Worm (Caenorhabditis elegans) whole organism, L1 larva: ENCODE measurements around the gene jun-1.

Experiments
- alr-1 ChIP-seq: fragments of 200-800 bp; sonication (Bioruptor generic); optimal IDR thresholded peaks from 2 replicates; lab custom pipeline; 2018; ENCODE audit warnings: borderline replicate concordance, mild to moderate bottlenecking, missing genetic modification characterization, missing compliant biosample characterization
- lsy-2 ChIP-seq, 2 experiments: fragments of 150-350 bp; optimal IDR thresholded peaks; 2 replicates each; lab custom pipeline; 2014; ENCODE audit warnings: missing biosample characterization in 2 of 2, missing genetic modification characterization in 2 of 2
- nhr-12 ChIP-seq: sonication (generic microtip); optimal IDR thresholded peaks from 2 replicates; lab custom pipeline; 2017; ENCODE audit warnings: missing biosample characterization, missing genetic modification characterization
- snpc-4 ChIP-seq: fragments of 150-350 bp; optimal IDR thresholded peaks from 2 replicates; lab custom pipeline; 2014; ENCODE audit warnings: missing biosample characterization, missing genetic modification characterization
- swsn-7 ChIP-seq: sonication (generic microtip); optimal IDR thresholded peaks from 2 replicates; lab custom pipeline; 2016; ENCODE audit warnings: missing genetic modification characterization, missing compliant biosample characterization
- ztf-11 ChIP-seq, 2 experiments: sonication (generic microtip); optimal IDR thresholded peaks; 2 replicates each; lab custom pipeline; 2016 to 2017; ENCODE audit warnings: missing genetic modification characterization in 2 of 2, missing biosample characterization in 1 of 2, missing compliant biosample characterization in 1 of 2
- ztf-4 ChIP-seq: fragments of 150-350 bp; optimal IDR thresholded peaks from 2 replicates; lab custom pipeline; 2014; ENCODE audit warnings: missing biosample characterization, missing genetic modification characterization

DNA sequence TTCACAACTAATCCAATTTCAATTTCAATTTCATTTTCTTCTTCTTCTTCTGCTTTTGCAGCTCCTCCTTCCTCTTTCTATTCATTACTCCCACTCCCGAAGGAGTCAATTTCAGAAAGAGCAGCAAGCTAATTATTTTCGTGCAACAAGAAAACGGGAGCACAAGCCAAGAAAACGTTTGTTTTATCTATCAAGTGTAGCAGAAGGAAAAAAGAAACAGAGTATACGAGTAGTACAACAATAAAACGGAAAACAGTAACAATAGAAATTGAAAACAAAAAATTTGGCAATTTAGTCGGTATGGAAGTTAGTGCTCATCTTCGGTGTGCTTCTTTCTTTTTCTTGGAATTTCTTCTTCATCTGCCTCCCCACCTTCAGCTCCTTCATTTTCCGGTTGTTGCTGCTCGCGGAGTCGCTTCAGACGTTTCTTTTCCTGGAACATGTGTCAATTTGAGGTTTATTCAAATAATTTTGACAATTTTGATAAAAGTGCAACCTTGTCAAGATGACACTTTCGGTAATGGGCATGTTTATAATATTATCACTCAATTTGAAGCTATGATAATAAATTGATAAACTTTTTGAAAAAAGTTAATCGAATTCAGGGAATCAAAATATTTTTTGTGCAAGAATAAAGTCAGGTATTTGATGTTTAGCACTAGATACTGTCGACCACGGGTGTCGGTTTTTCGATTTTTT is 53.0 kb downstream of the jun-1 start, which contains the start of gene W07A12.8:
- TF ChIP-seq nhr-12 (no peak), ztf-4 (tag; lab: Kevin White, UChicago) (no peak), alr-1 (tag; lab: Kevin White, UChicago) (no peak), ztf-11 (tag; optimal IDR thresholded peaks at IDR 0.05; lab: Kevin White, UChicago) (no peak), snpc-4 (tag; lab: Kevin White, UChicago) (no peak), swsn-7 (tag; lab: Kevin White, UChicago) (no peak), lsy-2 (tag; optimal IDR thresholded peaks at IDR 0.05; lab: Kevin White, UChicago) (no peak)
